Worm (Caenorhabditis elegans) whole organism, mixed stage, embryonic: ENCODE data around the gene srh-266.

Source experiments
- ces-1 ChIP-seq: fragments of 150-350 bp; optimal IDR thresholded peaks from 2 replicates; lab custom pipeline; 2014; ENCODE audit warnings: missing biosample characterization, missing genetic modification reagents, missing genetic modification characterization
- elt-3 ChIP-seq: fragments of 150-350 bp; optimal IDR thresholded peaks from 2 replicates; lab custom pipeline; 2014; ENCODE audit warnings: missing biosample characterization, missing genetic modification characterization
- ham-2 ChIP-seq: fragments of 200-800 bp; sonication (Bioruptor generic); optimal IDR thresholded peaks from 2 replicates; lab custom pipeline; 2018; ENCODE audit warnings: mild to moderate bottlenecking, missing genetic modification characterization, missing compliant biosample characterization
- mep-1 ChIP-seq: fragments of 150-350 bp; optimal IDR thresholded peaks from 2 replicates; lab custom pipeline; 2017; ENCODE audit warnings: missing biosample characterization, missing genetic modification reagents, missing genetic modification characterization, inconsistent platforms

- TF ChIP-seq mep-1: no peak
- TF ChIP-seq elt-3 (tag; lab: Kevin White, UChicago): no peak
- TF ChIP-seq ces-1 (GFP tag; lab: Kevin White, UChicago): no peak
- TF ChIP-seq ham-2 (GFP tag; lab: Kevin White, UChicago): no peak
Observed at ce11 chrV:617917-618316, 46.7 kb upstream of the srh-266 start.
